Fruit fly (Drosophila melanogaster) whole organism, embryonic: ENCODE measurements around the gene hdly.
A peak's percentile ranks its signal among the peaks of the same experiment; 100 is the strongest.

Source experiments
- ATbp ChIP-seq: fragments of 200-800 bp; sonication (Bioruptor generic); optimal IDR thresholded peaks from 2 replicates; lab custom pipeline; 2017; ENCODE audit warnings: missing biosample characterization, mild to moderate bottlenecking, missing genetic modification characterization, missing genetic modification reagents
- B-H2 ChIP-seq: fragments of 200-800 bp; sonication (Bioruptor generic); optimal IDR thresholded peaks from 2 replicates; lab custom pipeline; 2018; ENCODE audit warnings: missing biosample characterization, mild to moderate bottlenecking, missing genetic modification characterization
- BtbVII ChIP-seq: fragments of 200-800 bp; sonication (Bioruptor generic); optimal IDR thresholded peaks from 3 replicates; lab custom pipeline; 2017; ENCODE audit warnings: missing biosample characterization, mild to moderate bottlenecking, missing genetic modification characterization
- CG10209 ChIP-seq: fragments of 200-800 bp; sonication (Bioruptor generic); optimal IDR thresholded peaks from 3 replicates; lab custom pipeline; 2017; ENCODE audit warnings: missing biosample characterization, mild to moderate bottlenecking, missing genetic modification characterization, missing genetic modification reagents
- CG10267 ChIP-seq: fragments of 200-800 bp; sonication (Bioruptor generic); optimal IDR thresholded peaks from 2 replicates; lab custom pipeline; 2018; ENCODE audit warnings: missing biosample characterization, mild to moderate bottlenecking, missing genetic modification characterization, moderate library complexity
- CG11695 ChIP-seq: fragments of 200-800 bp; sonication (Bioruptor generic); IDR thresholded peaks from 3 replicates; pipeline ENCODE4 v1.3.6; 2022; ENCODE audit warnings: missing biosample characterization, missing genetic modification characterization
- CG13296 ChIP-seq: fragments of 200-800 bp; sonication (Bioruptor generic); optimal IDR thresholded peaks from 3 replicates; lab custom pipeline; 2018; ENCODE audit warnings: missing biosample characterization, mild to moderate bottlenecking, missing genetic modification characterization
- CG14667 ChIP-seq: fragments of 200-800 bp; sonication (Bioruptor generic); IDR thresholded peaks from 2 replicates; pipeline ENCODE4 v1.3.6; 2022; ENCODE audit warnings: missing biosample characterization, missing genetic modification characterization
- CG14860 ChIP-seq: fragments of 200-800 bp; sonication (Bioruptor generic); IDR thresholded peaks from 3 replicates; pipeline ENCODE4 v1.3.6; 2022; ENCODE audit warnings: missing biosample characterization, missing genetic modification characterization; ENCODE audit not compliant: partially characterized antibody
- CG17802 ChIP-seq: fragments of 200-800 bp; sonication (Bioruptor generic); optimal IDR thresholded peaks from 2 replicates; lab custom pipeline; 2018; ENCODE audit warnings: missing biosample characterization, mild to moderate bottlenecking, missing genetic modification characterization, moderate library complexity
- CG18011 ChIP-seq: fragments of 200-800 bp; sonication (Bioruptor generic); optimal IDR thresholded peaks from 2 replicates; lab custom pipeline; 2017; ENCODE audit warnings: missing biosample characterization, missing genetic modification characterization, mild to moderate bottlenecking, moderate library complexity, missing genotype
- CG18764 ChIP-seq: fragments of 200-800 bp; sonication (Bioruptor generic); optimal IDR thresholded peaks from 3 replicates; lab custom pipeline; 2016; ENCODE audit warnings: missing biosample characterization, missing genetic modification characterization
- CG2116 ChIP-seq: fragments of 200-800 bp; sonication (Bioruptor generic); optimal IDR thresholded peaks from 3 replicates; lab custom pipeline; 2018; ENCODE audit warnings: missing biosample characterization, mild to moderate bottlenecking, missing genetic modification characterization
- CG3163 ChIP-seq: fragments of 200-800 bp; sonication (Bioruptor generic); optimal IDR thresholded peaks from 3 replicates; lab custom pipeline; 2016; ENCODE audit warnings: missing biosample characterization, missing genetic modification characterization
- CG7839 ChIP-seq: fragments of 200-800 bp; sonication (Bioruptor generic); optimal IDR thresholded peaks from 3 replicates; lab custom pipeline; 2018; ENCODE audit warnings: missing biosample characterization, mild to moderate bottlenecking, missing genetic modification characterization, moderate library complexity
- CG8281 ChIP-seq: fragments of 200-800 bp; sonication (Bioruptor generic); optimal IDR thresholded peaks from 2 replicates; lab custom pipeline; 2018; ENCODE audit warnings: missing biosample characterization, mild to moderate bottlenecking, missing genetic modification characterization, moderate library complexity
- CG8290 ChIP-seq, 3 experiments: fragments of 200-800 bp; sonication (Bioruptor generic); optimal IDR thresholded peaks; 2 replicates each; lab custom pipeline; 2016 to 2019; ENCODE audit warnings: missing biosample characterization in 3 of 3, missing genetic modification characterization in 3 of 3, mild to moderate bottlenecking in 2 of 3, moderate library complexity in 1 of 3
- CG8924 ChIP-seq: fragments of 200-800 bp; optimal IDR thresholded peaks from 3 replicates; lab custom pipeline; 2019; ENCODE audit warnings: missing biosample characterization, mild to moderate bottlenecking, missing genetic modification characterization, moderate library complexity
- CG8944 ChIP-seq: fragments of 200-800 bp; sonication (Bioruptor generic); optimal IDR thresholded peaks from 3 replicates; lab custom pipeline; 2016; ENCODE audit warnings: missing biosample characterization, missing genetic modification characterization
- Dbx ChIP-seq: fragments of 200-800 bp; sonication (Bioruptor generic); IDR thresholded peaks from 3 replicates; pipeline ENCODE4 v1.3.6; 2022; ENCODE audit warnings: missing biosample characterization, missing genetic modification characterization
- Fer1 ChIP-seq: fragments of 200-800 bp; sonication (Bioruptor generic); optimal IDR thresholded peaks from 2 replicates; lab custom pipeline; 2017; ENCODE audit warnings: missing biosample characterization, mild to moderate bottlenecking, missing genetic modification characterization
- Hand ChIP-seq: fragments of 200-800 bp; sonication (Bioruptor generic); optimal IDR thresholded peaks from 2 replicates; lab custom pipeline; 2017; ENCODE audit warnings: mild to moderate bottlenecking, missing biosample characterization, missing genetic modification reagents, missing genetic modification characterization
- HmgZ ChIP-seq: fragments of 200-800 bp; sonication (Bioruptor generic); optimal IDR thresholded peaks from 2 replicates; lab custom pipeline; 2018; ENCODE audit warnings: missing biosample characterization, mild to moderate bottlenecking, missing genetic modification characterization
- Hr51 ChIP-seq, 2 experiments: fragments of 200-800 bp; sonication (Bioruptor generic); optimal IDR thresholded peaks; 2 replicates in 1 of 2; 3 replicates in 1 of 2; lab custom pipeline; 2016 to 2018; ENCODE audit warnings: missing biosample characterization in 2 of 2, missing genetic modification characterization in 2 of 2, mild to moderate bottlenecking in 1 of 2, moderate library complexity in 1 of 2
- Kr ChIP-seq: fragments of 200-800 bp; sonication (Bioruptor generic); optimal IDR thresholded peaks from 2 replicates; lab custom pipeline; 2017; ENCODE audit warnings: missing biosample characterization, mild to moderate bottlenecking, missing genetic modification characterization
- Meics ChIP-seq: fragments of 200-800 bp; sonication (Bioruptor generic); optimal IDR thresholded peaks from 2 replicates; lab custom pipeline; 2017; ENCODE audit warnings: missing biosample characterization, mild to moderate bottlenecking, missing genetic modification characterization
- Optix ChIP-seq: fragments of 200-800 bp; sonication (Bioruptor generic); IDR thresholded peaks from 3 replicates; pipeline ENCODE4 v1.3.6; 2022; ENCODE audit warnings: missing biosample characterization, missing genetic modification characterization
- PHDP ChIP-seq: fragments of 200-800 bp; sonication (Bioruptor generic); optimal IDR thresholded peaks from 3 replicates; lab custom pipeline; 2018; ENCODE audit warnings: missing biosample characterization, mild to moderate bottlenecking, missing genetic modification characterization, moderate library complexity
- ara ChIP-seq: fragments of 200-800 bp; sonication (Bioruptor generic); IDR thresholded peaks from 2 replicates; pipeline ENCODE4 v1.3.6; 2022; ENCODE audit warnings: missing biosample characterization, missing genetic modification characterization
- az2 ChIP-seq: fragments of 200-800 bp; sonication (Bioruptor generic); optimal IDR thresholded peaks from 3 replicates; lab custom pipeline; 2016; ENCODE audit warnings: missing biosample characterization, missing genetic modification characterization
- br ChIP-seq: fragments of >200 bp; optimal IDR thresholded peaks from 2 replicates; lab custom pipeline; 2017
- caup ChIP-seq: fragments of 200-800 bp; sonication (Bioruptor generic); optimal IDR thresholded peaks from 3 replicates; lab custom pipeline; 2017; ENCODE audit warnings: missing biosample characterization, mild to moderate bottlenecking, missing genetic modification characterization, moderate library complexity; ENCODE audit not compliant: severe bottlenecking
- cg ChIP-seq: fragments of 200-800 bp; sonication (Bioruptor generic); optimal IDR thresholded peaks from 3 replicates; lab custom pipeline; 2019; ENCODE audit warnings: missing biosample characterization, mild to moderate bottlenecking, missing genetic modification characterization, moderate library complexity
- cwo ChIP-seq: fragments of 200-800 bp; sonication (Bioruptor generic); optimal IDR thresholded peaks from 3 replicates; lab custom pipeline; 2017; ENCODE audit warnings: missing biosample characterization, missing genetic modification characterization, mild to moderate bottlenecking, moderate library complexity, missing genetic modification reagents
- danr ChIP-seq: fragments of 200-800 bp; sonication (Bioruptor generic); IDR thresholded peaks from 2 replicates; pipeline ENCODE4 v1.3.6; 2022; ENCODE audit warnings: missing biosample characterization, missing genetic modification characterization
- dmrt11E ChIP-seq: fragments of 200-800 bp; sonication (Bioruptor generic); optimal IDR thresholded peaks from 3 replicates; lab custom pipeline; 2018; ENCODE audit warnings: missing biosample characterization, mild to moderate bottlenecking, missing genetic modification characterization, moderate library complexity
- dysf ChIP-seq: fragments of 200-800 bp; sonication (Bioruptor generic); IDR thresholded peaks from 3 replicates; pipeline ENCODE4 v1.3.6; 2022; ENCODE audit warnings: missing biosample characterization, missing genetic modification characterization
- grau ChIP-seq: fragments of 200-800 bp; optimal IDR thresholded peaks from 3 replicates; lab custom pipeline; 2019; ENCODE audit warnings: missing biosample characterization, mild to moderate bottlenecking, missing genetic modification characterization, moderate library complexity
- gsb-n ChIP-seq: fragments of 200-800 bp; sonication (Bioruptor generic); optimal IDR thresholded peaks from 3 replicates; lab custom pipeline; 2018; ENCODE audit warnings: missing biosample characterization, mild to moderate bottlenecking, missing genetic modification characterization
- hbn ChIP-seq: fragments of 200-800 bp; sonication (Bioruptor generic); IDR thresholded peaks from 2 replicates; pipeline ENCODE4 v1.3.6; 2022; ENCODE audit warnings: missing biosample characterization, missing genetic modification characterization; ENCODE audit not compliant: partially characterized antibody
- mam ChIP-seq: fragments of 200-800 bp; sonication (Bioruptor generic); optimal IDR thresholded peaks from 3 replicates; lab custom pipeline; 2016; ENCODE audit warnings: missing biosample characterization, missing genetic modification characterization
- nmo ChIP-seq: fragments of 200-800 bp; sonication (Bioruptor generic); optimal IDR thresholded peaks from 2 replicates; lab custom pipeline; 2018; ENCODE audit warnings: missing biosample characterization, mild to moderate bottlenecking, missing genetic modification characterization, moderate library complexity
- phol ChIP-seq: fragments of 200-800 bp; sonication (Bioruptor generic); optimal IDR thresholded peaks from 3 replicates; lab custom pipeline; 2018; ENCODE audit warnings: missing biosample characterization, mild to moderate bottlenecking, missing genetic modification characterization, moderate library complexity
- run ChIP-seq: fragments of 200-800 bp; sonication (Bioruptor generic); optimal IDR thresholded peaks from 3 replicates; lab custom pipeline; 2018; ENCODE audit warnings: missing biosample characterization, mild to moderate bottlenecking, missing genetic modification characterization
- sens ChIP-seq: fragments of 200-800 bp; sonication (Bioruptor generic); peaks from one replicate; lab custom pipeline; 2016; ENCODE audit warnings: missing biosample characterization, missing genetic modification characterization
- slbo ChIP-seq: fragments of 200-800 bp; sonication (Bioruptor generic); IDR thresholded peaks from 2 replicates; pipeline ENCODE4 v1.3.6; 2022; ENCODE audit warnings: missing biosample characterization, missing genetic modification characterization
- tap ChIP-seq: fragments of 200-800 bp; optimal IDR thresholded peaks from 3 replicates; lab custom pipeline; 2019; ENCODE audit warnings: missing biosample characterization, mild to moderate bottlenecking, missing genetic modification characterization, moderate library complexity

hdly gene

dm6 chr3R:20949749-20950676 is 35.9 kb downstream of the hdly start (continued):
- TF ChIP-seq CG8281 (no peak), phol (peak; percentile 49), Optix (GFP tag; lab: Robert Waterston, UW) (no peak), CG10267 (tag; lab: Kevin White, UChicago) (peak; percentile 35), CG3163 (GFP tag; lab: Kevin White, UChicago) (no peak), HmgZ (peak; percentile 46), Meics (GFP tag; lab: Kevin White, UChicago) (peak; percentile 70), tap (tag; lab: Kevin White, UChicago) (peak; percentile 21), grau (tag; lab: Kevin White, UChicago) (peak; percentile 58), danr (GFP tag; lab: Robert Waterston, UW) (no peak), CG13296 (peak; percentile 45), br (lab: Kevin White, UChicago) (no peak), Dbx (GFP tag; lab: Robert Waterston, UW) (0 out of 3 replicates have a peak, but pooled peaks have one; percentile 50), cwo (GFP tag; lab: Kevin White, UChicago) (peak; percentile 45), Fer1 (GFP tag; lab: Kevin White, UChicago) (peak; percentile 51), CG18764 (GFP tag; lab: Kevin White, UChicago) (peak; percentile 1), ara (GFP tag; lab: Robert Waterston, UW) (peak; percentile 18; the same call in 1 of the 2 replicates), BtbVII (GFP tag; lab: Kevin White, UChicago) (peak; percentile 46), CG14860 (GFP tag; lab: Robert Waterston, UW) (no peak), hbn (GFP tag; lab: Robert Waterston, UW) (no peak), mam (GFP tag; lab: Kevin White, UChicago) (peak; percentile 11), sens (GFP tag; lab: Kevin White, UChicago) (peak; percentile 75), CG7839 (tag; lab: Kevin White, UChicago) (peak; percentile 59), CG18011 (GFP tag; lab: Kevin White, UChicago) (no peak), PHDP (tag; lab: Kevin White, UChicago) (peak; percentile 46), CG8290 (GFP tag; optimal IDR thresholded peaks at IDR 0.05; lab: Kevin White, UChicago) (peak; percentile 62), CG8290 (tag; optimal IDR thresholded peaks at IDR 0.05; lab: Kevin White, UChicago) (peak in 1 of 2 experiments; percentile 74), nmo (GFP tag; lab: Kevin White, UChicago) (peak; percentile 32), CG17802 (no peak), Hand (GFP tag; lab: Kevin White, UChicago) (peak; percentile 71), ATbp (GFP tag; lab: Kevin White, UChicago) (peak; percentile 25), az2 (GFP tag; lab: Kevin White, UChicago) (peak; percentile 26), CG2116 (GFP tag; lab: Kevin White, UChicago) (peak; percentile 12), B-H2 (no peak), CG14667 (no peak), gsb-n (tag; lab: Kevin White, UChicago) (peak; percentile 36), dysf (GFP tag; lab: Robert Waterston, UW) (peak; percentile 8; the same call in 1 of the 3 replicates), slbo (GFP tag; lab: Robert Waterston, UW) (0 out of 2 replicates have a peak, but pooled peaks have one; percentile 16), dmrt11E (tag; lab: Kevin White, UChicago) (peak; percentile 25), Hr51 (GFP tag; optimal IDR thresholded peaks at IDR 0.05; lab: Kevin White, UChicago) (peak in 1 of 2 experiments; percentile 71), caup (GFP tag; lab: Kevin White, UChicago) (peak; percentile 17), Kr (GFP tag; lab: Kevin White, UChicago) (no peak), cg (GFP tag; lab: Kevin White, UChicago) (peak; percentile 81), CG8944 (GFP tag; lab: Kevin White, UChicago) (no peak), run (peak; percentile 26), CG10209 (GFP tag; lab: Kevin White, UChicago) (peak; percentile 47), CG11695 (GFP tag; lab: Robert Waterston, UW) (0 out of 3 replicates have a peak, but pooled peaks have one; percentile 31), CG8924 (peak; percentile 55)
